Worm (Caenorhabditis elegans) whole organism, L4 larva: ENCODE data around the gene bris-1.
A peak's percentile ranks its signal among the peaks of the same experiment; 100 is the strongest.

ENCODE experiments used
- R02D3.7 ChIP-seq: fragments of 150-350 bp; sonication (generic microtip); optimal IDR thresholded peaks from 3 replicates; lab custom pipeline; 2014; ENCODE audit warnings: missing biosample characterization, missing genetic modification characterization
- T26A8.4 ChIP-seq: fragments of 200-800 bp; sonication (Bioruptor generic); IDR thresholded peaks from 2 replicates; pipeline ENCODE4 v1.3.6; 2022; ENCODE audit warnings: missing genetic modification characterization, missing compliant biosample characterization
- aha-1 ChIP-seq: fragments of 150-350 bp; peaks from one replicate; lab custom pipeline; 2014; ENCODE audit warnings: missing biosample characterization, missing genetic modification characterization
- attf-4 ChIP-seq: sonication (generic microtip); optimal IDR thresholded peaks from 3 replicates; lab custom pipeline; 2017; ENCODE audit warnings: missing biosample characterization, missing genetic modification characterization
- ceh-32 ChIP-seq: sonication (generic microtip); optimal IDR thresholded peaks from 2 replicates; lab custom pipeline; 2016; ENCODE audit warnings: mild to moderate bottlenecking, missing genetic modification characterization, missing compliant biosample characterization; ENCODE audit not compliant: poor library complexity
- ceh-44 ChIP-seq: fragments of 200-800 bp; sonication (Bioruptor generic); IDR thresholded peaks from 2 replicates; pipeline ENCODE4 v1.3.6; 2022; ENCODE audit warnings: missing genetic modification reagents, missing genetic modification characterization, missing compliant biosample characterization
- daf-12 ChIP-seq: fragments of 150-350 bp; optimal IDR thresholded peaks from 2 replicates; lab custom pipeline; 2014; ENCODE audit warnings: missing biosample characterization, missing genetic modification reagents, missing genetic modification characterization
- egl-27 ChIP-seq: sonication (generic microtip); optimal IDR thresholded peaks from 3 replicates; lab custom pipeline; 2017; ENCODE audit warnings: missing biosample characterization, missing genetic modification reagents, missing genetic modification characterization
- jun-1 ChIP-seq: fragments of 150-350 bp; optimal IDR thresholded peaks from 2 replicates; lab custom pipeline; 2014; ENCODE audit warnings: missing biosample characterization, missing genetic modification reagents, missing genetic modification characterization
- lin-1 ChIP-seq: fragments of 200-800 bp; sonication (Bioruptor generic); IDR thresholded peaks from 2 replicates; pipeline ENCODE4 v1.3.6; 2022; ENCODE audit warnings: missing genetic modification reagents, missing genetic modification characterization, missing compliant biosample characterization
- lin-13 ChIP-seq: fragments of 150-350 bp; optimal IDR thresholded peaks from 2 replicates; lab custom pipeline; 2014; ENCODE audit warnings: missing biosample characterization, missing genetic modification reagents, missing genetic modification characterization
- lin-38 ChIP-seq: fragments of 200-800 bp; sonication (Bioruptor generic); IDR thresholded peaks from 2 replicates; pipeline ENCODE4 v1.3.6; 2022; ENCODE audit warnings: missing genetic modification reagents, missing genetic modification characterization, missing compliant biosample characterization
- lir-3 ChIP-seq: sonication (generic microtip); optimal IDR thresholded peaks from 2 replicates; lab custom pipeline; 2016; ENCODE audit warnings: mild to moderate bottlenecking, missing genetic modification characterization, missing compliant biosample characterization
- mes-2 ChIP-seq: sonication (generic microtip); optimal IDR thresholded peaks from 2 replicates; lab custom pipeline; 2016; ENCODE audit warnings: missing genotype, mild to moderate bottlenecking, missing genetic modification characterization, missing compliant biosample characterization; ENCODE audit not compliant: poor library complexity, severe bottlenecking
- mxl-2 ChIP-seq: fragments of 200-800 bp; sonication (Bioruptor generic); conservative IDR thresholded peaks from 2 replicates; pipeline ENCODE4 v1.3.6; 2022; ENCODE audit warnings: missing genetic modification reagents, missing genetic modification characterization, missing compliant biosample characterization
- nhr-102 ChIP-seq: sonication (generic microtip); optimal IDR thresholded peaks from 2 replicates; lab custom pipeline; 2016; ENCODE audit warnings: mild to moderate bottlenecking, missing genetic modification characterization, moderate library complexity, missing compliant biosample characterization
- nhr-111 ChIP-seq: fragments of 200-800 bp; sonication (Bioruptor generic); optimal IDR thresholded peaks from 2 replicates; lab custom pipeline; 2018; ENCODE audit warnings: mild to moderate bottlenecking, missing genetic modification characterization, missing compliant biosample characterization
- nhr-237 ChIP-seq: sonication (generic microtip); optimal IDR thresholded peaks from 2 replicates; lab custom pipeline; 2017; ENCODE audit warnings: missing biosample characterization, missing genetic modification characterization
- nhr-41 ChIP-seq: fragments of 200-800 bp; sonication (Bioruptor generic); IDR thresholded peaks from 2 replicates; pipeline ENCODE4 v1.3.6; 2022; ENCODE audit warnings: missing genetic modification reagents, missing genetic modification characterization, missing compliant biosample characterization
- nhr-48 ChIP-seq: sonication (generic microtip); optimal IDR thresholded peaks from 2 replicates; lab custom pipeline; 2016; ENCODE audit warnings: mild to moderate bottlenecking, missing genetic modification characterization, missing compliant biosample characterization
- nhr-6 ChIP-seq: fragments of 150-350 bp; optimal IDR thresholded peaks from 2 replicates; lab custom pipeline; 2014; ENCODE audit warnings: missing biosample characterization, missing genetic modification characterization
- set-16 ChIP-seq: fragments of 200-800 bp; sonication (Bioruptor generic); IDR thresholded peaks from 2 replicates; pipeline ENCODE4 v1.3.6; 2022; ENCODE audit warnings: missing genetic modification reagents, missing genetic modification characterization, missing compliant biosample characterization
- unc-39 ChIP-seq: sonication (generic microtip); optimal IDR thresholded peaks from 2 replicates; lab custom pipeline; 2017; ENCODE audit warnings: missing biosample characterization, missing genetic modification characterization
- zag-1 ChIP-seq: fragments of 150-350 bp; optimal IDR thresholded peaks from 2 replicates; lab custom pipeline; 2014; ENCODE audit warnings: missing biosample characterization, missing genetic modification characterization

The bris-1 gene

ce11 chrIV:3774160-3774559 lies 45.0 kb downstream of the bris-1 start:
- TF ChIP-seq unc-39 (tag; lab: Kevin White, UChicago) (no peak), aha-1 (tag; lab: Kevin White, UChicago) (peak; percentile 28), R02D3.7 (tag; lab: Kevin White, UChicago) (no peak)

ce11 chrIV:3771182-3771581 lies 47.9 kb downstream of the bris-1 start:
- TF ChIP-seq lin-38 (peak; percentile 40; the same call in 1 of the 2 replicates), mxl-2 (GFP tag; lab: Robert Waterston, UW) (0 out of 2 replicates have a peak, but pooled peaks have one; percentile 10)
- TF ChIP-seq, all 104 proteins: peak for 2; not testable (repeated sequence) for 102

- no peak for TF ChIP-seq daf-12 (tag; lab: Kevin White, UChicago)
- no peak for TF ChIP-seq mes-2 (tag; lab: Kevin White, UChicago)
- TF ChIP-seq nhr-41 (GFP tag; lab: Robert Waterston, UW) = no peak
- no peak for TF ChIP-seq ceh-32 (tag; lab: Kevin White, UChicago)
- no peak for TF ChIP-seq attf-4
- peak; percentile 58 for TF ChIP-seq set-16 (GFP tag; lab: Robert Waterston, UW)
These were observed 51.4 kb downstream of the bris-1 start for ce11 chrIV:3767749-3768148.

ce11 chrIV:3766589-3766988 lies 52.5 kb downstream of the bris-1 start, which contains the start of gene vab-2:
Gene vab-2, minus strand, starts transcription at chrIV:3766826.
- TF ChIP-seq nhr-111 (GFP tag; lab: Kevin White, UChicago) = no peak
- TF ChIP-seq nhr-102 (tag; lab: Kevin White, UChicago) = no peak
- TF ChIP-seq jun-1 (tag; lab: Kevin White, UChicago) = no peak
- TF ChIP-seq set-16 (GFP tag; lab: Robert Waterston, UW) = no peak
- TF ChIP-seq nhr-237 (tag; lab: Kevin White, UChicago) = no peak
- TF ChIP-seq lin-13 (GFP tag; lab: Kevin White, UChicago) = no peak
- no peak for TF ChIP-seq nhr-6 (tag; lab: Kevin White, UChicago)
- peak; percentile 92 for TF ChIP-seq aha-1 (tag; lab: Kevin White, UChicago)

- TF ChIP-seq ceh-32 (tag; lab: Kevin White, UChicago) = no peak
- TF ChIP-seq T26A8.4 (GFP tag; lab: Robert Waterston, UW) = no peak
- TF ChIP-seq ceh-44 (GFP tag; lab: Robert Waterston, UW) = no peak
These were observed 53.7 kb downstream of the bris-1 start for ce11 chrIV:3765457-3765856.

- TF ChIP-seq lin-1 (GFP tag; lab: Robert Waterston, UW) (no peak), lir-3 (tag; lab: Kevin White, UChicago) (no peak), zag-1 (no peak), nhr-48 (tag; lab: Kevin White, UChicago) (no peak)
These were observed 55.0 kb downstream of the bris-1 start for ce11 chrIV:3764012-3764549.

- peak; percentile 1 for TF ChIP-seq aha-1 (tag; lab: Kevin White, UChicago)
- no peak for TF ChIP-seq egl-27 (tag; lab: Kevin White, UChicago)
- TF ChIP-seq, all 104 proteins: peak for 1
These were observed 59.3 kb downstream of the bris-1 start for ce11 chrIV:3759823-3760222.
